Worm (Caenorhabditis elegans) whole organism, L1 larva: ENCODE measurements around the gene C06E4.8.

ENCODE experiments used
- dsc-1 ChIP-seq: sonication (generic microtip); optimal IDR thresholded peaks from 2 replicates; lab custom pipeline; 2016; ENCODE audit warnings: mild to moderate bottlenecking, missing genetic modification characterization, missing compliant biosample characterization
- fkh-10 ChIP-seq: sonication (generic microtip); optimal IDR thresholded peaks from 2 replicates; lab custom pipeline; 2017; ENCODE audit warnings: missing biosample characterization, missing genetic modification reagents, missing genetic modification characterization
- hlh-17 ChIP-seq: fragments of 200-800 bp; sonication (Bioruptor generic); optimal IDR thresholded peaks from 2 replicates; lab custom pipeline; 2018; ENCODE audit warnings: missing genetic modification characterization, mild to moderate bottlenecking, missing compliant biosample characterization, moderate library complexity, borderline replicate concordance
- lin-15B ChIP-seq: fragments of 150-350 bp; sonication (generic microtip); optimal IDR thresholded peaks from 3 replicates; lab custom pipeline; 2014; ENCODE audit warnings: missing biosample characterization, missing genetic modification characterization
- tlp-1 ChIP-seq: fragments of 150-350 bp; optimal IDR thresholded peaks from 2 replicates; lab custom pipeline; 2014; ENCODE audit warnings: missing biosample characterization, missing genetic modification characterization
- zip-4 ChIP-seq: fragments of 200-800 bp; sonication (Bioruptor generic); optimal IDR thresholded peaks from 2 replicates; lab custom pipeline; 2018; ENCODE audit warnings: mild to moderate bottlenecking, missing genetic modification characterization, moderate library complexity, missing compliant biosample characterization

DNA sequence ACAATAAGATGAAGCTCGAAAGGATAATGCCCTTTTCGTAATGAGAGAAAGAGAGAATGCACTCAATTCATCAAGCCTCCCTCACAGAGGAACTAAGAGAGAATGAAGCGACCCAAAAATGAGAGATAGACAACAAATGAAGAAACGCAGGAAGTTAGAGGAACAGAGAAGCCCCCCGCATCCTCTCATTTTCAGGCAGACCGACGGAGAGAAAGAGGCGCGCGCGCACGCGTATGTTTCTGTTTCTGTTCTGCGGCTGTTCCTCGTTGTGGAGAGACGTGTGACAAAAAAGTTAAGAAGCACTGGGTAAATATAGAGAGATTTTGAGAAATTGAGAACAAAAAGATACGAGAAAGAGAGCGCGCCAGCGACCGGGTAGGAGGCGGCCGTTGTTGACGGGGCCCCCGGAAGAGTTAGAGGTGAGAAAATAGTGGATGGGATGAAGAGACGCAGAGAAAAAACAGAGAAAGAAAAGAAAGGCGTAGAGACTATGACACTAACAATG, 34.3 kb upstream of the C06E4.8 start:
- TF ChIP-seq lin-15B (tag; lab: Kevin White, UChicago), result no peak
- TF ChIP-seq hlh-17 (GFP tag; lab: Kevin White, UChicago), result no peak
- TF ChIP-seq zip-4 (GFP tag; lab: Kevin White, UChicago), result no peak
- peak; percentile 49 for TF ChIP-seq fkh-10 (GFP tag; lab: Kevin White, UChicago)
- peak; percentile 88 for TF ChIP-seq dsc-1 (tag; lab: Kevin White, UChicago)
- no peak for TF ChIP-seq tlp-1 (tag; lab: Kevin White, UChicago)
